Worm (Caenorhabditis elegans) whole organism, L3 larva: ENCODE data around the gene sgca-1.

Source experiments
- ZK546.5 ChIP-seq: sonication (generic microtip); optimal IDR thresholded peaks from 2 replicates; lab custom pipeline; 2017; ENCODE audit warnings: missing biosample characterization, missing genetic modification characterization
- aly-2 ChIP-seq: fragments of 150-350 bp; optimal IDR thresholded peaks from 2 replicates; lab custom pipeline; 2014; ENCODE audit warnings: missing biosample characterization, missing genetic modification characterization
- ama-1 ChIP-seq: fragments of 150-350 bp; optimal IDR thresholded peaks from 2 replicates; lab custom pipeline; 2018
- elt-3 ChIP-seq, 3 experiments: fragments of 150-350 bp in 1 of 3; sonication (generic microtip) in 2 of 3; optimal IDR thresholded peaks; 2 replicates in 2 of 3; 4 replicates in 1 of 3; lab custom pipeline; 2014 to 2017; ENCODE audit warnings: missing biosample characterization in 3 of 3, missing genetic modification characterization in 3 of 3
- fos-1 ChIP-seq: fragments of 150-350 bp; optimal IDR thresholded peaks from 2 replicates; lab custom pipeline; 2014; ENCODE audit warnings: missing biosample characterization, missing genetic modification characterization
- pqm-1 ChIP-seq: fragments of 150-350 bp; optimal IDR thresholded peaks from 2 replicates; lab custom pipeline; 2017; ENCODE audit warnings: missing biosample characterization, missing genetic modification characterization, inconsistent platforms
- unc-62 ChIP-seq: fragments of 150-350 bp; sonication (generic microtip); optimal IDR thresholded peaks from 4 replicates; lab custom pipeline; 2014; ENCODE audit warnings: missing biosample characterization, missing genetic modification reagents, missing genetic modification characterization

DNA sequence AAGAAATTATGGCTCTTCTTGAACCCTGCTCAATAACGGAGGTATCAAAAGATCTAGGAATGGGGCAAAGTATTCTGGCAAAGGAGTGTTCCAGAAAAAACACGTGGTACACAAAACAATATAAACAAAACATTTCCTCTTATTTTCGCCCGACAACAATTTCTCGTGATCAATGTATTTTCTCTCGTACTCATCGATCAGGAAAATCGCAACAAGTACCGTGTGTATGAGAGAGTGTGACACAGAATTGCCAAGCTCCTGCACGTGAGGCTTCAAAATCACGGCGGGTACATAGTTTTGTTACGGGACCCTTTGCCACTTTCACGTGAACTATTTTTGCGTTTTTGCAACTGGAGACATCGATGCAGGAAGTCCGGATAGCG lies 48.4 kb downstream of the sgca-1 start:
- no peak for TF ChIP-seq aly-2 (tag; lab: Kevin White, UChicago)
- no peak for TF ChIP-seq ZK546.5 (tag; lab: Kevin White, UChicago)
- TF ChIP-seq ama-1 (lab: Kevin White, UChicago), result no peak
- no peak for TF ChIP-seq elt-3 (tag; optimal IDR thresholded peaks at IDR 0.05; lab: Kevin White, UChicago)
- TF ChIP-seq fos-1 (tag; lab: Kevin White, UChicago), result no peak
- TF ChIP-seq pqm-1 (tag; lab: Kevin White, UChicago), result no peak
- TF ChIP-seq unc-62 (GFP tag; lab: Kevin White, UChicago), result no peak
